Worm (Caenorhabditis elegans) whole organism, L2 larva: ENCODE data around the gene C55A6.10.

Experiments
- F13H6.1 ChIP-seq: sonication (generic microtip); optimal IDR thresholded peaks from 2 replicates; lab custom pipeline; 2016; ENCODE audit warnings: missing genetic modification characterization, missing compliant biosample characterization
- Y55F3AM.14 ChIP-seq: fragments of 200-800 bp; sonication (Bioruptor generic); optimal IDR thresholded peaks from 2 replicates; lab custom pipeline; 2018; ENCODE audit warnings: mild to moderate bottlenecking, missing genetic modification characterization, missing compliant biosample characterization
- ZK546.5 ChIP-seq: sonication (generic microtip); optimal IDR thresholded peaks from 2 replicates; lab custom pipeline; 2017; ENCODE audit warnings: missing biosample characterization, missing genetic modification characterization
- crh-2 ChIP-seq: sonication (generic microtip); optimal IDR thresholded peaks from 2 replicates; lab custom pipeline; 2017; ENCODE audit warnings: missing biosample characterization, missing genetic modification characterization
- gmeb-1 ChIP-seq: fragments of 150-350 bp; optimal IDR thresholded peaks from 2 replicates; lab custom pipeline; 2014; ENCODE audit warnings: missing biosample characterization, missing genetic modification characterization
- lin-13 ChIP-seq: fragments of 150-350 bp; optimal IDR thresholded peaks from 2 replicates; lab custom pipeline; 2014; ENCODE audit warnings: missing biosample characterization, missing genetic modification reagents, missing genetic modification characterization
- mab-5 ChIP-seq: fragments of 150-350 bp; optimal IDR thresholded peaks from 2 replicates; lab custom pipeline; 2014; ENCODE audit warnings: missing biosample characterization, missing genetic modification characterization
- nhr-23 ChIP-seq: fragments of 150-350 bp; optimal IDR thresholded peaks from 2 replicates; lab custom pipeline; 2014; ENCODE audit warnings: missing biosample characterization, missing genetic modification reagents, missing genetic modification characterization
- nhr-25 ChIP-seq: fragments of 150-350 bp; sonication (generic microtip); optimal IDR thresholded peaks from 3 replicates; lab custom pipeline; 2014; ENCODE audit warnings: missing biosample characterization, missing genetic modification characterization
- skn-1 ChIP-seq: sonication (generic microtip); optimal IDR thresholded peaks from 2 replicates; lab custom pipeline; 2017; ENCODE audit warnings: missing biosample characterization, missing genetic modification characterization
- unc-39 ChIP-seq: fragments of 150-350 bp; optimal IDR thresholded peaks from 2 replicates; lab custom pipeline; 2014; ENCODE audit warnings: missing biosample characterization, missing genetic modification characterization
- ztf-11 ChIP-seq: sonication (generic microtip); optimal IDR thresholded peaks from 2 replicates; lab custom pipeline; 2017; ENCODE audit warnings: missing biosample characterization, missing genetic modification characterization

The C55A6.10 gene

ce11 chrV:11552379-11552778, 47.2 kb downstream of the C55A6.10 start, which contains the start of gene srx-85:
TSS of gene srx-85 (plus strand) at chrV:11552679.
- no peak for TF ChIP-seq F13H6.1 (tag; lab: Kevin White, UChicago)
- TF ChIP-seq unc-39 (tag; lab: Kevin White, UChicago): no peak
- no peak for TF ChIP-seq ztf-11 (tag; lab: Kevin White, UChicago)
- no peak for TF ChIP-seq lin-13
- TF ChIP-seq gmeb-1: no peak
- TF ChIP-seq Y55F3AM.14 (GFP tag; lab: Kevin White, UChicago): no peak
- TF ChIP-seq mab-5 (tag; lab: Kevin White, UChicago): no peak

- TF ChIP-seq ZK546.5 (no peak), nhr-23 (tag; lab: Kevin White, UChicago) (no peak), skn-1 (tag; lab: Kevin White, UChicago) (no peak), nhr-25 (tag; lab: Kevin White, UChicago) (no peak), crh-2 (tag; lab: Kevin White, UChicago) (no peak)
These were observed 49.1 kb downstream of the C55A6.10 start, which contains the start of gene duo-1 for ce11 chrV:11554260-11554659. TSS of gene duo-1 (plus strand) at chrV:11554630.
